Fruit fly (Drosophila melanogaster): ENCODE results near the gene CG17294.

CG17294 gene

DNA sequence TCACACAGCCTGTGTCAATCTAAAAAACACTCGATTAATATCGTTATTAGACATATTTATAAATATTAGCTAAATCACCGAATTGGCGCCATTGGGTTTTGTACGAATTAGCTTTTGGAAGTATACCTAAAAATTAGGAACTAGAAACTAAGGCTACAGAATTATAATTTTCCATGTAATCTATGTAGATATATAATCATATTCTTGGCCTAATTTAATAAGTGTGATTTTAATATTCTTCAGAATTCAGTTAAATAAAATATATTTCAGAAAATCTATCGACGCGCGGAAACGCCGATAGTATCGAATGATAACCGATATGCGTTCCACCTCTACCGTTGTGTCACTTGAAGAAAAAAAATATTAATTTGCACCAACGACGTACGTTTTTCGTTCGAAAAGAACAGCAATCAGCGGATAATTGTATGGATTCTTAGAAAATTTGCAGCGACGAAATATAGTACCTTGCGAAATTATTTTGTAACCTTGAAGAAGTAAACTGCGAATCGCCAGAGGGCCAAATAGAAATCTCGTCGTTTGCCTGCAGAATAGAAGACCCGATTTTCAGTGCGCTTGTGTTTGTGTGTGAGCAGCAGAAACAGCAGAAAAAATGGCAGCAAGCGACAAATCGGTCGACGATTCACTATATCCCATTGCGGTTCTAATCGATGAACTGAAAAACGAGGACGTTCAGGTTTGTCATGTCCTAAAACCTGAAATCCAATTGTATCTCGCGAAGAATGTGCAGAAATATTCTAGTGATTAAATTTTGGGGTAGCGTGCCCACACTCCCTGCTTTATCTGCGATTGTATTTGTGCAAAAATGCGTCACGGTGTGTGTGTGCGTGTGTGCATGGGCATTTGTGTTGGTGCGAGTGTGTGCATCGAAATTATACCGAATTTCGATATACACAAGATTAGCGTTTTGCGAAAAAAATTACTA, 10.9 kb upstream of the CG17294 start, which contains the start of gene Pp2A-29B (continued):
- TF ChIP-seq scrt (GFP tag; optimal IDR thresholded peaks at IDR 0.05) (peak; percentile 22), fru (optimal IDR thresholded peaks at IDR 0.05) (no peak), Pdp1 (GFP tag; optimal IDR thresholded peaks at IDR 0.05) (peak in 1 of 2 experiments; percentile 74), tup (GFP tag; optimal IDR thresholded peaks at IDR 0.05) (no peak), repo (GFP tag; optimal IDR thresholded peaks at IDR 0.05) (no peak), tio (GFP tag; optimal IDR thresholded peaks at IDR 0.05) (peak; percentile 12), CG18011 (GFP tag; optimal IDR thresholded peaks at IDR 0.05) (peak; percentile 97), CG8478 (optimal IDR thresholded peaks at IDR 0.05) (peak; percentile 84), Atf3 (GFP tag; optimal IDR thresholded peaks at IDR 0.05) (peak; percentile 0), twi (tag; optimal IDR thresholded peaks at IDR 0.05) (peak; percentile 25), Scr (GFP tag; IDR thresholded peaks at IDR 0.05; ENCODE audit: partially characterized antibody) (peak; percentile 99), CG13287 (GFP tag; IDR thresholded peaks at IDR 0.05; ENCODE audit: partially characterized antibody) (peak; percentile 99), vvl (GFP tag; IDR thresholded peaks at IDR 0.05) (0 out of 2 replicates have a peak, but pooled peaks have one; percentile 11), zf30C (GFP tag; optimal IDR thresholded peaks at IDR 0.05) (peak; percentile 10), sug (tag; optimal IDR thresholded peaks at IDR 0.05) (peak; percentile 59), Max (GFP tag; optimal IDR thresholded peaks at IDR 0.05) (peak; percentile 23), tin (GFP tag; optimal IDR thresholded peaks at IDR 0.05) (peak; percentile 0), Hr3 (GFP tag; optimal IDR thresholded peaks at IDR 0.05) (peak; percentile 51), BEAF-32 (GFP tag; optimal IDR thresholded peaks at IDR 0.05) (peak; percentile 100), Dek (tag; optimal IDR thresholded peaks at IDR 0.05) (peak; percentile 12), Ravus (GFP tag; IDR thresholded peaks at IDR 0.05) (no peak), CG13296 (GFP tag; optimal IDR thresholded peaks at IDR 0.05) (no peak), Xrp1 (GFP tag; IDR thresholded peaks at IDR 0.05) (no peak), cas (GFP tag; IDR thresholded peaks at IDR 0.05) (no peak), ind (GFP tag; optimal IDR thresholded peaks at IDR 0.05) (no peak), z (GFP tag; IDR thresholded peaks at IDR 0.05) (no peak), Meics (GFP tag; optimal IDR thresholded peaks at IDR 0.05) (no peak), D19A (tag; optimal IDR thresholded peaks at IDR 0.05) (peak; percentile 19), Lpt (GFP tag; optimal IDR thresholded peaks at IDR 0.05) (no peak), corto (GFP tag; optimal IDR thresholded peaks at IDR 0.05) (no peak), lab (GFP tag; optimal IDR thresholded peaks at IDR 0.05) (peak; percentile 15), HmgZ (tag; optimal IDR thresholded peaks at IDR 0.05) (peak; percentile 27), dmrt11E (tag; optimal IDR thresholded peaks at IDR 0.05) (peak; percentile 46), chif (GFP tag; optimal IDR thresholded peaks at IDR 0.05) (no peak), unc-4 (GFP tag; IDR thresholded peaks at IDR 0.05; ENCODE audit: partially characterized antibody) (peak; percentile 98), CG13775 (GFP tag; optimal IDR thresholded peaks at IDR 0.05) (peak; percentile 40), pita (GFP tag; optimal IDR thresholded peaks at IDR 0.05) (no peak), Hmr (GFP tag; optimal IDR thresholded peaks at IDR 0.05) (peak; percentile 4), CG4424 (GFP tag; optimal IDR thresholded peaks at IDR 0.05) (peak; percentile 38), CG4707 (GFP tag; optimal IDR thresholded peaks at IDR 0.05) (no peak), CG9727 (GFP tag; optimal IDR thresholded peaks at IDR 0.05) (peak; percentile 61), insv (GFP tag; optimal IDR thresholded peaks at IDR 0.05) (peak in 1 of 2 experiments; percentile 25), CG11504 (tag; optimal IDR thresholded peaks at IDR 0.05) (peak; percentile 56), lmd (GFP tag; IDR thresholded peaks at IDR 0.05) (no peak; the same call in 1 of the 2 replicates), Hsf (GFP tag; optimal IDR thresholded peaks at IDR 0.05) (peak; percentile 18), otp (GFP tag; IDR thresholded peaks at IDR 0.05) (no peak), Ssrp (tag; optimal IDR thresholded peaks at IDR 0.05) (no peak), nerfin-1 (tag; optimal IDR thresholded peaks at IDR 0.05) (peak; percentile 100)
